Worm (Caenorhabditis elegans) whole organism, late embryonic: ENCODE data around the gene C04E7.5.
A peak's percentile ranks its signal among the peaks of the same experiment; 100 is the strongest.

Experiments
- C08G9.2 ChIP-seq: sonication (generic microtip); optimal IDR thresholded peaks from 2 replicates; lab custom pipeline; 2016; ENCODE audit warnings: mild to moderate bottlenecking, missing genetic modification characterization, moderate library complexity, missing compliant biosample characterization
- F13H6.1 ChIP-seq: sonication (generic microtip); optimal IDR thresholded peaks from 2 replicates; lab custom pipeline; 2016; ENCODE audit warnings: missing genetic modification characterization, missing compliant biosample characterization
- ahr-1 ChIP-seq: sonication (generic microtip); optimal IDR thresholded peaks from 2 replicates; lab custom pipeline; 2016; ENCODE audit warnings: missing genetic modification characterization, missing compliant biosample characterization
- ama-1 ChIP-seq: fragments of 150-350 bp; optimal IDR thresholded peaks from 2 replicates; lab custom pipeline; 2014
- ceh-22 ChIP-seq: sonication (generic microtip); optimal IDR thresholded peaks from 2 replicates; lab custom pipeline; 2017; ENCODE audit warnings: missing biosample characterization, missing genetic modification characterization
- ceh-30 ChIP-seq: fragments of 150-350 bp; optimal IDR thresholded peaks from 2 replicates; lab custom pipeline; 2014; ENCODE audit warnings: missing biosample characterization, missing genetic modification characterization
- ceh-31 ChIP-seq: sonication (generic microtip); optimal IDR thresholded peaks from 2 replicates; lab custom pipeline; 2016; ENCODE audit warnings: missing genetic modification characterization, missing compliant biosample characterization
- ceh-34 ChIP-seq: sonication (generic microtip); optimal IDR thresholded peaks from 2 replicates; lab custom pipeline; 2016; ENCODE audit warnings: mild to moderate bottlenecking, missing genetic modification characterization, missing compliant biosample characterization
- ceh-48 ChIP-seq: sonication (generic microtip); optimal IDR thresholded peaks from 2 replicates; lab custom pipeline; 2016; ENCODE audit warnings: missing genetic modification characterization, inconsistent platforms, missing compliant biosample characterization
- ceh-9 ChIP-seq: sonication (generic microtip); optimal IDR thresholded peaks from 2 replicates; lab custom pipeline; 2016; ENCODE audit warnings: mild to moderate bottlenecking, missing genetic modification characterization, inconsistent platforms, missing compliant biosample characterization
- che-1 ChIP-seq: sonication (generic microtip); optimal IDR thresholded peaks from 2 replicates; lab custom pipeline; 2016; ENCODE audit warnings: mild to moderate bottlenecking, missing genetic modification characterization, missing compliant biosample characterization
- dmd-4 ChIP-seq: sonication (generic microtip); optimal IDR thresholded peaks from 2 replicates; lab custom pipeline; 2016; ENCODE audit warnings: borderline replicate concordance, missing genetic modification characterization, missing compliant biosample characterization
- dve-1 ChIP-seq: sonication (generic microtip); optimal IDR thresholded peaks from 2 replicates; lab custom pipeline; 2017; ENCODE audit warnings: antibody characterized with exemption, mild to moderate bottlenecking, missing genetic modification characterization, missing compliant biosample characterization
- elt-2 ChIP-seq: sonication (generic microtip); optimal IDR thresholded peaks from 2 replicates; lab custom pipeline; 2016; ENCODE audit warnings: missing genetic modification reagents, missing genetic modification characterization, missing compliant biosample characterization
- elt-4 ChIP-seq: sonication (generic microtip); optimal IDR thresholded peaks from 2 replicates; lab custom pipeline; 2016; ENCODE audit warnings: missing genetic modification characterization, missing compliant biosample characterization
- fax-1 ChIP-seq: sonication (generic microtip); optimal IDR thresholded peaks from 2 replicates; lab custom pipeline; 2016; ENCODE audit warnings: missing genotype, missing genetic modification characterization, missing compliant biosample characterization
- fkh-10 ChIP-seq: fragments of 150-350 bp; optimal IDR thresholded peaks from 2 replicates; lab custom pipeline; 2014; ENCODE audit warnings: missing biosample characterization, missing genetic modification reagents, missing genetic modification characterization
- fkh-6 ChIP-seq: sonication (generic microtip); optimal IDR thresholded peaks from 2 replicates; lab custom pipeline; 2016; ENCODE audit warnings: missing genetic modification characterization, missing compliant biosample characterization
- hlh-15 ChIP-seq: sonication (generic microtip); optimal IDR thresholded peaks from 2 replicates; lab custom pipeline; 2016; ENCODE audit warnings: missing genetic modification characterization, missing compliant biosample characterization
- hlh-30 ChIP-seq: sonication (generic microtip); optimal IDR thresholded peaks from 2 replicates; lab custom pipeline; 2017; ENCODE audit warnings: antibody characterized with exemption, missing genetic modification characterization, missing compliant biosample characterization; ENCODE audit not compliant: insufficient read depth
- lim-6 ChIP-seq: sonication (generic microtip); optimal IDR thresholded peaks from 2 replicates; lab custom pipeline; 2016; ENCODE audit warnings: missing genetic modification characterization, missing compliant biosample characterization
- mec-3 ChIP-seq: sonication (generic microtip); optimal IDR thresholded peaks from 2 replicates; lab custom pipeline; 2016; ENCODE audit warnings: borderline replicate concordance, missing genetic modification characterization, missing compliant biosample characterization
- nfya-1 ChIP-seq: sonication (generic microtip); optimal IDR thresholded peaks from 2 replicates; lab custom pipeline; 2017; ENCODE audit warnings: missing genetic modification characterization, mild to moderate bottlenecking, missing compliant biosample characterization, antibody characterized with exemption, moderate library complexity
- nhr-11 ChIP-seq: fragments of 150-350 bp; optimal IDR thresholded peaks from 2 replicates; lab custom pipeline; 2014; ENCODE audit warnings: missing biosample characterization, missing genetic modification characterization
- npax-4 ChIP-seq: sonication (generic microtip); optimal IDR thresholded peaks from 2 replicates; lab custom pipeline; 2016; ENCODE audit warnings: missing genetic modification characterization, missing compliant biosample characterization
- odd-2 ChIP-seq: sonication (generic microtip); optimal IDR thresholded peaks from 2 replicates; lab custom pipeline; 2017; ENCODE audit warnings: antibody characterized with exemption, mild to moderate bottlenecking, missing genetic modification characterization, missing compliant biosample characterization
- pag-3 ChIP-seq: sonication (generic microtip); optimal IDR thresholded peaks from 2 replicates; lab custom pipeline; 2016; ENCODE audit warnings: missing compliant biosample characterization, missing genetic modification characterization, borderline replicate concordance
- pat-9 ChIP-seq: fragments of 200-800 bp; sonication (Bioruptor generic); optimal IDR thresholded peaks from 2 replicates; lab custom pipeline; 2018; ENCODE audit warnings: mild to moderate bottlenecking, missing genetic modification characterization, moderate library complexity, missing compliant biosample characterization
- pha-2 ChIP-seq: sonication (generic microtip); optimal IDR thresholded peaks from 2 replicates; lab custom pipeline; 2017; ENCODE audit warnings: mild to moderate bottlenecking, missing genetic modification characterization, missing compliant biosample characterization
- ref-2 ChIP-seq: sonication (generic microtip); optimal IDR thresholded peaks from 2 replicates; lab custom pipeline; 2016; ENCODE audit warnings: missing genetic modification characterization, missing compliant biosample characterization
- sdc-2 ChIP-seq: sonication (generic microtip); optimal IDR thresholded peaks from 2 replicates; lab custom pipeline; 2016; ENCODE audit warnings: missing genotype, missing genetic modification characterization, missing compliant biosample characterization
- sox-2 ChIP-seq: fragments of 200-800 bp; sonication (Bioruptor generic); IDR thresholded peaks from 2 replicates; pipeline ENCODE4 v1.3.6; 2022; ENCODE audit warnings: missing genetic modification reagents, missing genetic modification characterization, missing compliant biosample characterization
- tbx-2 ChIP-seq: sonication (generic microtip); optimal IDR thresholded peaks from 2 replicates; lab custom pipeline; 2016; ENCODE audit warnings: missing genetic modification characterization, missing compliant biosample characterization
- ttx-3 ChIP-seq: sonication (generic microtip); optimal IDR thresholded peaks from 2 replicates; lab custom pipeline; 2016; ENCODE audit warnings: missing genetic modification reagents, missing genetic modification characterization, missing compliant biosample characterization
- unc-3 ChIP-seq, 2 experiments: fragments of 200-800 bp in 1 of 2; sonication (Bioruptor generic) in 1 of 2; sonication (generic microtip) in 1 of 2; conservative IDR thresholded peaks in 1 of 2; optimal IDR thresholded peaks in 1 of 2; 2 replicates each; pipeline versions ENCODE4 v1.3.6 to Lab custom; 2016 to 2022; ENCODE audit warnings: missing compliant biosample characterization in 2 of 2, missing genetic modification characterization in 2 of 2, missing genetic modification reagents in 1 of 2
- unc-55 ChIP-seq: sonication (generic microtip); optimal IDR thresholded peaks from 2 replicates; lab custom pipeline; 2017; ENCODE audit warnings: missing biosample characterization, missing genetic modification reagents, missing genetic modification characterization

Gene C04E7.5

DNA sequence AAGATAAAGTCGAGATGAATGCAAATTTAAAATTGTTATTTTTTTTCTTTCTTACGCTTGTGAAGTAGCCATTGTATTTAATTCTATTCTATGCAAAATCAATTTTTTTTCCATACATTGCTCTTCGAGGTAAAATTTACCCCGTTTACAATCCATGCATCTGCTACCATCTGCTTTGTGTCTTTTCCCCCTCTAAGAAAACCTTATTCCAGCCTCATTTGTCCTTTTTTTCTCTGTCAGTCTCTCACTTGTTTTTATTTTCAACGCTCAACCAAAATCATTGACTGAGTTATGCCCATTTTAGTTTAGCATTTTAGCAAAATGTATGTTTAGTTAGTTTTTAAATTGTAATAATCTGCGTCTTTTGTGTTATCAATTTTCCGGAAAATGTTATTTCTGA, 9.3 kb downstream of the C04E7.5 start:
- TF ChIP-seq ceh-31 (tag; lab: Kevin White, UChicago) (no peak), pat-9 (tag; lab: Kevin White, UChicago) (no peak)

- peak; percentile 36 for TF ChIP-seq tbx-2 (tag; lab: Kevin White, UChicago)
- TF ChIP-seq ceh-30 (tag; lab: Kevin White, UChicago), result no peak
These were observed 11.2 kb downstream of the C04E7.5 start, which contains the start of gene nrde-3 for ce11 chrX:371761-372285. Gene nrde-3 (plus strand): TSS chrX:372235.

- no peak for TF ChIP-seq ceh-30 (tag; lab: Kevin White, UChicago)
- TF ChIP-seq ref-2 (tag; lab: Kevin White, UChicago), result no peak
- no peak for TF ChIP-seq hlh-15 (tag; lab: Kevin White, UChicago)
- TF ChIP-seq ceh-31 (tag; lab: Kevin White, UChicago), result no peak
- TF ChIP-seq pag-3 (tag; lab: Kevin White, UChicago), result no peak
- TF ChIP-seq mec-3 (tag; lab: Kevin White, UChicago), result no peak
- no peak for TF ChIP-seq odd-2
- TF ChIP-seq npax-4, result no peak
- no peak for TF ChIP-seq fax-1 (tag; lab: Kevin White, UChicago)
- TF ChIP-seq ahr-1, result no peak
- TF ChIP-seq che-1 (tag; lab: Kevin White, UChicago), result no peak
- no peak for TF ChIP-seq sdc-2 (tag; lab: Kevin White, UChicago)
- TF ChIP-seq elt-4 (tag; lab: Kevin White, UChicago), result no peak
- no peak for TF ChIP-seq unc-55 (GFP tag; lab: Kevin White, UChicago)
- no peak for TF ChIP-seq fkh-10 (GFP tag; lab: Kevin White, UChicago)
- no peak for TF ChIP-seq fkh-6
These were observed 19.9 kb downstream of the C04E7.5 start, which contains the start of gene R04A9.3 for ce11 chrX:380505-380904. Gene R04A9.3 (minus strand): TSS chrX:380605.

DNA sequence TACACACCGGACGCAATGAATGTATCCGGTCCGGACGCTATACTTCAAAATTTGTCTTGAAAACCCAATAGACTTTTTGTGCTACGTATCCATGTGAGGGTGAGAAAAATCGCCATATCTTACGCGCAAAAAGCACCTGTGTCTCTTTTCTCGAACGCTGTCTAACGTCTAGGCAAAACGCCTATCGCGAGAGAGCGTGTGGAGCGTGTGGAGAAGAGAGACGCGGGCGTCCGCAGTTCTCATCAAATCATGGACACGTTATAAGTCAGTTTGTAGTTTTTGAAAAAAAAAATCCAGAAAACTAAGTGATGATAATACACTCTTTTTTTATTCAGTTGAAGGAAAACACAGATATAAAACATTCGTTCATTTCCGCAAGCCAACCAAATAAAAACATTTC, 20.4 kb downstream of the C04E7.5 start:
- TF ChIP-seq fkh-6, result no peak
- no peak for TF ChIP-seq hlh-30 (tag; lab: Kevin White, UChicago)
- no peak for TF ChIP-seq dmd-4 (tag; lab: Kevin White, UChicago)
- TF ChIP-seq nfya-1, result no peak
- no peak for TF ChIP-seq ceh-9 (tag; lab: Kevin White, UChicago)
- TF ChIP-seq sdc-2 (tag; lab: Kevin White, UChicago), result no peak
- no peak for TF ChIP-seq ama-1 (lab: Kevin White, UChicago)

DNA sequence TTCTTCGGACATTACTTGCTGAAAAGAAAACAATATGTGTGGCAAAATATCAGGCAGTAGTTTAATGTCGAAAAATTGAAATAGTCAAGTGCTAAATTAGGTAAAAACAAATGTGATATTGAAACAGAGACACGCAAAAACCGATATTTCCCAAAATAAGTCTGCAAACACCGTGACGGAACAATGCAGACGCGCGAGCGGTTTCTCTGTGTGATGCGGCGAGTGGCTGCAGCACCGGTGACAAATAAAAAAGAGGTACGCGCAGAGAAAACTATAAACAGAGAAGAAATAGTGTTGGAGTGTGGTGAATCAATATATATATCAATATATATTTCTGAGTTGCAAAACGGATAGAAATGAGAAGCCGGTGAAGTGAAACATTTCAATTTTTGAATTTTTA, 22.1 kb downstream of the C04E7.5 start, which contains the start of gene ife-2:
Gene ife-2, minus strand, starts transcription at position 18 of the 400 bp plus-strand sequence.
- TF ChIP-seq ceh-48 (tag; lab: Kevin White, UChicago) (peak; percentile 58), pha-2 (no peak), ttx-3 (tag; lab: Kevin White, UChicago) (no peak), hlh-30 (tag; lab: Kevin White, UChicago) (peak; percentile 43), fax-1 (tag; lab: Kevin White, UChicago) (no peak), pag-3 (tag; lab: Kevin White, UChicago) (no peak), elt-2 (tag; lab: Kevin White, UChicago) (no peak), tbx-2 (tag; lab: Kevin White, UChicago) (peak; percentile 41), F13H6.1 (tag; lab: Kevin White, UChicago) (no peak), ceh-31 (tag; lab: Kevin White, UChicago) (peak; percentile 26), lim-6 (tag; lab: Kevin White, UChicago) (no peak), ceh-34 (tag; lab: Kevin White, UChicago) (no peak), dve-1 (tag; lab: Kevin White, UChicago) (no peak), ceh-22 (tag; lab: Kevin White, UChicago) (no peak), C08G9.2 (tag; lab: Kevin White, UChicago) (no peak), unc-3 (GFP tag; conservative IDR thresholded peaks at IDR 0.05; lab: Robert Waterston, UW) (no peak), unc-3 (tag; optimal IDR thresholded peaks at IDR 0.05; lab: Kevin White, UChicago) (no peak), nfya-1 (peak; percentile 95), sox-2 (GFP tag; lab: Robert Waterston, UW) (no peak), nhr-11 (tag; lab: Kevin White, UChicago) (no peak), sdc-2 (tag; lab: Kevin White, UChicago) (peak; percentile 36)
